Fruit fly (Drosophila melanogaster) whole organism, embryonic: ENCODE measurements around the gene Npc2a.

ENCODE experiments used
- Awh ChIP-seq: fragments of 200-800 bp; sonication (Bioruptor generic); IDR thresholded peaks from 2 replicates; pipeline ENCODE4, ENCODE4 v1.3.6; 2022; ENCODE audit warnings: missing biosample characterization, missing genetic modification characterization
- B-H2 ChIP-seq: fragments of 200-800 bp; sonication (Bioruptor generic); optimal IDR thresholded peaks from 2 replicates; lab custom pipeline; 2018; ENCODE audit warnings: missing biosample characterization, mild to moderate bottlenecking, missing genetic modification characterization
- CG10209 ChIP-seq: fragments of 200-800 bp; sonication (Bioruptor generic); optimal IDR thresholded peaks from 3 replicates; lab custom pipeline; 2017; ENCODE audit warnings: missing biosample characterization, mild to moderate bottlenecking, missing genetic modification characterization, missing genetic modification reagents
- CG10366 ChIP-seq: fragments of 200-800 bp; sonication (Bioruptor generic); IDR thresholded peaks from 2 replicates; pipeline ENCODE4 v1.3.6; 2022; ENCODE audit warnings: missing biosample characterization, missing genetic modification characterization
- CG11696 ChIP-seq: fragments of 200-800 bp; sonication (Bioruptor generic); IDR thresholded peaks from 2 replicates; pipeline ENCODE4 v1.3.6; 2022; ENCODE audit warnings: missing biosample characterization, missing genetic modification characterization
- CG13775 ChIP-seq: fragments of 200-800 bp; sonication (Bioruptor generic); optimal IDR thresholded peaks from 3 replicates; lab custom pipeline; 2017; ENCODE audit warnings: missing biosample characterization, mild to moderate bottlenecking, missing genetic modification characterization
- CG16815 ChIP-seq: fragments of 200-800 bp; sonication (Bioruptor generic); optimal IDR thresholded peaks from 3 replicates; lab custom pipeline; 2017; ENCODE audit warnings: missing biosample characterization, mild to moderate bottlenecking, missing genetic modification characterization
- CG30403 ChIP-seq: fragments of 200-800 bp; sonication (Bioruptor generic); optimal IDR thresholded peaks from 3 replicates; lab custom pipeline; 2016; ENCODE audit warnings: missing biosample characterization, missing genetic modification characterization
- CG31224 ChIP-seq: fragments of 200-800 bp; sonication (Bioruptor generic); IDR thresholded peaks from 2 replicates; pipeline ENCODE4 v1.3.6; 2022; ENCODE audit warnings: missing biosample characterization, missing genetic modification characterization
- CG32532 ChIP-seq: fragments of 200-800 bp; sonication (Bioruptor generic); IDR thresholded peaks from 2 replicates; pipeline ENCODE4 v1.3.6; 2022; ENCODE audit warnings: missing biosample characterization, missing genetic modification characterization
- CG6175 ChIP-seq: fragments of 200-800 bp; sonication (Bioruptor generic); IDR thresholded peaks from 3 replicates; pipeline ENCODE4 v1.3.6; 2022; ENCODE audit warnings: missing biosample characterization, missing genetic modification characterization
- CG6689 ChIP-seq: fragments of 200-800 bp; sonication (Bioruptor generic); IDR thresholded peaks from 2 replicates; pipeline ENCODE4 v1.3.6; 2022; ENCODE audit warnings: missing biosample characterization, missing genetic modification characterization
- CG6791 ChIP-seq: fragments of 200-800 bp; sonication (Bioruptor generic); IDR thresholded peaks from 3 replicates; pipeline ENCODE4 v1.3.6; 2022; ENCODE audit warnings: missing biosample characterization, missing genetic modification characterization; ENCODE audit not compliant: partially characterized antibody
- CG8478 ChIP-seq: fragments of >200 bp; optimal IDR thresholded peaks from 2 replicates; lab custom pipeline; 2018
- CG9437 ChIP-seq: fragments of 200-800 bp; sonication (Bioruptor generic); optimal IDR thresholded peaks from 2 replicates; lab custom pipeline; 2018; ENCODE audit warnings: missing biosample characterization, mild to moderate bottlenecking, missing genetic modification characterization
- CG9609 ChIP-seq: fragments of 200-800 bp; sonication (Bioruptor generic); optimal IDR thresholded peaks from 3 replicates; lab custom pipeline; 2016; ENCODE audit warnings: missing biosample characterization, missing genetic modification characterization
- CG9797 ChIP-seq: fragments of 200-800 bp; sonication (Bioruptor generic); optimal IDR thresholded peaks from 3 replicates; lab custom pipeline; 2018; ENCODE audit warnings: missing biosample characterization, mild to moderate bottlenecking, missing genetic modification characterization
- Dek ChIP-seq: fragments of 200-800 bp; sonication (Bioruptor generic); optimal IDR thresholded peaks from 3 replicates; lab custom pipeline; 2019; ENCODE audit warnings: missing biosample characterization, mild to moderate bottlenecking, missing genetic modification characterization, moderate library complexity
- H2.0 ChIP-seq: fragments of 200-800 bp; sonication (Bioruptor generic); IDR thresholded peaks from 2 replicates; pipeline ENCODE4 v1.3.6; 2022; ENCODE audit warnings: missing biosample characterization, missing genetic modification characterization
- HLH4C ChIP-seq: fragments of 200-800 bp; sonication (Bioruptor generic); IDR thresholded peaks from 3 replicates; pipeline ENCODE4 v1.3.6; 2022; ENCODE audit warnings: missing biosample characterization, missing genetic modification characterization; ENCODE audit not compliant: partially characterized antibody
- Opbp ChIP-seq: fragments of 200-800 bp; sonication (Bioruptor generic); IDR thresholded peaks from 3 replicates; pipeline ENCODE4 v1.3.6; 2022; ENCODE audit warnings: missing biosample characterization, missing genetic modification characterization; ENCODE audit not compliant: partially characterized antibody
- PHDP ChIP-seq: fragments of 200-800 bp; sonication (Bioruptor generic); optimal IDR thresholded peaks from 3 replicates; lab custom pipeline; 2018; ENCODE audit warnings: missing biosample characterization, mild to moderate bottlenecking, missing genetic modification characterization, moderate library complexity
- bbx ChIP-seq: fragments of 200-800 bp; sonication (Bioruptor generic); IDR thresholded peaks from 2 replicates; pipeline ENCODE4 v1.3.6; 2022; ENCODE audit warnings: missing biosample characterization, missing genetic modification characterization; ENCODE audit not compliant: partially characterized antibody
- chif ChIP-seq, 2 experiments: fragments of 200-800 bp; sonication (Bioruptor generic); optimal IDR thresholded peaks; 3 replicates each; lab custom pipeline; 2016; ENCODE audit warnings: missing biosample characterization in 2 of 2, missing genetic modification characterization in 2 of 2
- fd102C ChIP-seq: fragments of 200-800 bp; sonication (Bioruptor generic); optimal IDR thresholded peaks from 2 replicates; lab custom pipeline; 2018; ENCODE audit warnings: missing biosample characterization, mild to moderate bottlenecking, missing genetic modification characterization, moderate library complexity
- fu2 ChIP-seq: fragments of 200-800 bp; sonication (Bioruptor generic); optimal IDR thresholded peaks from 2 replicates; lab custom pipeline; 2016; ENCODE audit warnings: missing biosample characterization, missing genetic modification characterization
- gem ChIP-seq: fragments of 200-800 bp; sonication (Bioruptor generic); optimal IDR thresholded peaks from 2 replicates; lab custom pipeline; 2019; ENCODE audit warnings: missing biosample characterization, mild to moderate bottlenecking, missing genetic modification characterization, moderate library complexity
- gfzf ChIP-seq: fragments of 200-800 bp; sonication (Bioruptor generic); optimal IDR thresholded peaks from 2 replicates; lab custom pipeline; 2016; ENCODE audit warnings: missing biosample characterization, mild to moderate bottlenecking, missing genetic modification characterization, moderate library complexity
- grau ChIP-seq: fragments of 200-800 bp; optimal IDR thresholded peaks from 3 replicates; lab custom pipeline; 2019; ENCODE audit warnings: missing biosample characterization, mild to moderate bottlenecking, missing genetic modification characterization, moderate library complexity
- hbn ChIP-seq: fragments of 200-800 bp; sonication (Bioruptor generic); IDR thresholded peaks from 2 replicates; pipeline ENCODE4 v1.3.6; 2022; ENCODE audit warnings: missing biosample characterization, missing genetic modification characterization; ENCODE audit not compliant: partially characterized antibody
- jigr1 ChIP-seq: fragments of 200-800 bp; sonication (Bioruptor generic); IDR thresholded peaks from 3 replicates; pipeline ENCODE4 v1.3.6; 2022; ENCODE audit warnings: missing biosample characterization, missing genetic modification characterization
- klu ChIP-seq: fragments of 200-800 bp; sonication (Bioruptor generic); IDR thresholded peaks from 2 replicates; pipeline ENCODE4 v1.3.6; 2022; ENCODE audit warnings: missing biosample characterization, missing genetic modification characterization
- knrl ChIP-seq: fragments of 200-800 bp; sonication (Bioruptor generic); IDR thresholded peaks from 3 replicates; pipeline ENCODE4 v1.3.6; 2022; ENCODE audit warnings: missing biosample characterization, missing genetic modification characterization; ENCODE audit not compliant: partially characterized antibody
- maf-S ChIP-seq: fragments of 200-800 bp; sonication (Bioruptor generic); optimal IDR thresholded peaks from 2 replicates; lab custom pipeline; 2016; ENCODE audit warnings: missing biosample characterization, missing genetic modification characterization
- nerfin-2 ChIP-seq: fragments of 200-800 bp; sonication (Bioruptor generic); IDR thresholded peaks from 2 replicates; pipeline ENCODE4 v1.3.6; 2022; ENCODE audit warnings: missing biosample characterization, missing genetic modification characterization; ENCODE audit not compliant: partially characterized antibody
- nmo ChIP-seq: fragments of 200-800 bp; sonication (Bioruptor generic); optimal IDR thresholded peaks from 2 replicates; lab custom pipeline; 2018; ENCODE audit warnings: missing biosample characterization, mild to moderate bottlenecking, missing genetic modification characterization, moderate library complexity
- pan ChIP-seq, 4 experiments: fragments of >200 bp in 3 of 4; fragments of 200-800 bp in 1 of 4; sonication (Bioruptor generic) in 1 of 4; optimal IDR thresholded peaks in 3 of 4; IDR thresholded peaks in 1 of 4; 2 replicates each; pipeline versions ENCODE4 v1.3.6 to Lab custom; 2017 to 2022; ENCODE audit warnings: missing biosample characterization in 2 of 4, missing genetic modification characterization in 2 of 4, mixed read lengths in 1 of 4
- pb ChIP-seq: fragments of 200-800 bp; sonication (Bioruptor generic); optimal IDR thresholded peaks from 3 replicates; lab custom pipeline; 2016; ENCODE audit warnings: missing biosample characterization, missing genetic modification characterization
- slp2 ChIP-seq: fragments of 200-800 bp; sonication (Bioruptor generic); optimal IDR thresholded peaks from 2 replicates; lab custom pipeline; 2016; ENCODE audit warnings: missing biosample characterization, missing genetic modification characterization
- sna ChIP-seq: fragments of 200-800 bp; sonication (Bioruptor generic); IDR thresholded peaks from 2 replicates; pipeline ENCODE4 v1.3.6; 2022; ENCODE audit warnings: missing biosample characterization, missing genetic modification characterization; ENCODE audit not compliant: partially characterized antibody
- sug ChIP-seq: fragments of 200-800 bp; optimal IDR thresholded peaks from 2 replicates; lab custom pipeline; 2019; ENCODE audit warnings: missing biosample characterization, mild to moderate bottlenecking, missing genetic modification characterization, moderate library complexity
- vnd ChIP-seq: fragments of 200-800 bp; sonication (Bioruptor generic); IDR thresholded peaks from 3 replicates; pipeline ENCODE4 v1.3.6; 2022; ENCODE audit warnings: missing biosample characterization, missing genetic modification characterization; ENCODE audit not compliant: partially characterized antibody
- wdn ChIP-seq: fragments of 200-800 bp; sonication (Bioruptor generic); IDR thresholded peaks from 2 replicates; pipeline ENCODE4 v1.3.6; 2022; ENCODE audit warnings: missing biosample characterization, missing genetic modification characterization
- zen ChIP-seq: fragments of 200-800 bp; sonication (Bioruptor generic); optimal IDR thresholded peaks from 3 replicates; lab custom pipeline; 2018; ENCODE audit warnings: missing biosample characterization, mild to moderate bottlenecking, missing genetic modification characterization, moderate library complexity

Npc2a gene

DNA sequence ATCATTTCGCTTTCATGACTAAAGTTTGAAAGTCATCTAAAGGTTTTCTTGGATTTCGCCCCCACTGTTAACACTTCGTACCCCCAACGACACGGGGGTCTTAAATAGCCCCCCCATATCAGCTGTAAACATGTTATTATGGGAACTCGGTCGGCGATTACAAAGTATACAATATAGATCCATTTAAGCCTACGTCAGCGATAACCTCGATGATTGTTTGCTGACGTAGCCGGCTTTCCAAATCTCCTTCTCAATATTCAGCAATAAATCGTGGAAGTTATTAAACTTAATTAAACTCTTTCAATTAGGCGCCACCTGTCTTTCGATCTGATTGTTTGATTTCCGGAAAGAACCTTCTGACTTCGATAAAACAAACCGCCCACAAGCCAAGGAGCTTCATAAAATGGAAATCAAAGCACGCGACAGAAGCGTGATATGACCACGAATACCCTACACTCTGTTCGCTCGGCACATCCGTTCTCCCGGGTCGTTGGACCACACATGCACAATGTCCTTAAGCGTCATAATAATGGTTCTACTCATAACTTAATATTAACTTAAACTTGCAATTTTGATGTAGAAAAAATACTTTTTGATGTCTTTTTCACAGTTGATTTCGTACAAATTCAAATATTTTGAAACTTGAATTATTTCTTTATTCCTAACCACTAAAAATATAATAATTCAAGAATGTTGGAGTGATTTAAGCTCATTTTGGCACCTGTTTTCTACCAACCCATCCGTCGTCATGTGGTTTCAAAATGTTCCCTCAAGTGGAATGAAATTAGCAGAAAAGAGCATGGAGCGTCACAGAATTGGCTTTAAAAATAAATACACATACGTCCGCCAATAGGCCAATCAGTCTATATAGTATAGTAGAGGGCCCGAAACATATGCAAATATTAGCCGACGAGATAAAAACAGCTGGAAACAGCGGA is 1.5 kb upstream of the Npc2a start (continued):
- TF ChIP-seq pan (optimal IDR thresholded peaks at IDR 0.05; lab: Kevin White, UChicago) (no peak), pan (GFP tag; optimal IDR thresholded peaks at IDR 0.05 in 1 of 2, IDR thresholded peaks at IDR 0.05 in 1 of 2) (peak in 1 of 2 experiments; percentile 65), B-H2 (GFP tag; lab: Kevin White, UChicago) (peak; percentile 33), klu (GFP tag; lab: Robert Waterston, UW) (no peak), grau (tag; lab: Kevin White, UChicago) (peak; percentile 62), CG32532 (GFP tag; lab: Robert Waterston, UW) (peak; percentile 82), maf-S (GFP tag; lab: Kevin White, UChicago) (peak; percentile 21), sug (tag; lab: Kevin White, UChicago) (peak; percentile 100), hbn (GFP tag; lab: Robert Waterston, UW) (no peak), CG31224 (no peak), chif (GFP tag; optimal IDR thresholded peaks at IDR 0.05; lab: Kevin White, UChicago) (peak in 1 of 2 experiments; percentile 26), CG11696 (peak; percentile 42; the same call in 1 of the 2 replicates), CG9609 (GFP tag; lab: Kevin White, UChicago) (peak; percentile 58), gem (peak; percentile 59), zen (tag; lab: Kevin White, UChicago) (no peak)

dm6 chr2L:1987434-1988191 is 477 bp upstream of the Npc2a start, which contains the start of gene Got2:
Gene Got2, minus strand, starts transcription at chr2L:1987758.
- TF ChIP-seq nmo (GFP tag; lab: Kevin White, UChicago) (peak; percentile 17), Dek (peak; percentile 49), CG13775 (peak; percentile 20), jigr1 (GFP tag; lab: Robert Waterston, UW) (no peak), CG30403 (GFP tag; lab: Kevin White, UChicago) (peak; percentile 35), sna (GFP tag; lab: Robert Waterston, UW) (peak; percentile 87), CG10366 (GFP tag; lab: Robert Waterston, UW) (peak; percentile 31; the same call in 1 of the 2 replicates), nerfin-2 (GFP tag; lab: Robert Waterston, UW) (peak; percentile 67), wdn (GFP tag; lab: Robert Waterston, UW) (no peak), CG16815 (GFP tag; lab: Kevin White, UChicago) (peak; percentile 7), CG6791 (peak; percentile 68; the same call in 2 of the 3 replicates), CG9797 (no peak), slp2 (GFP tag; lab: Kevin White, UChicago) (no peak), pb (GFP tag; lab: Kevin White, UChicago) (no peak), PHDP (tag; lab: Kevin White, UChicago) (peak; percentile 10), knrl (GFP tag; lab: Robert Waterston, UW) (peak; percentile 85), H2.0 (GFP tag; lab: Robert Waterston, UW) (peak; percentile 40; the same call in 1 of the 2 replicates), vnd (peak; percentile 78), CG6689 (GFP tag; lab: Robert Waterston, UW) (peak; percentile 11; the same call in 1 of the 2 replicates), fd102C (GFP tag; lab: Kevin White, UChicago) (no peak), Awh (GFP tag; lab: Robert Waterston, UW) (no peak), CG10209 (peak; percentile 23), fu2 (GFP tag; lab: Kevin White, UChicago) (peak; percentile 23), HLH4C (peak; percentile 78), CG8478 (peak; percentile 78), bbx (peak; percentile 81), CG6175 (GFP tag; lab: Robert Waterston, UW) (0 out of 3 replicates have a peak, but pooled peaks have one; percentile 22), Opbp (peak; percentile 78), CG9437 (GFP tag; lab: Kevin White, UChicago) (peak; percentile 61), gfzf (GFP tag; lab: Kevin White, UChicago) (no peak)
